Fruit fly (Drosophila melanogaster): Measurements from ENCODE around the gene dnk.

The dnk gene

dm6 chr3R:19023862-19024261, 43.1 kb downstream of the dnk start, which contains the start of the genes CG6005 and CG14286 (continued):
- TF ChIP-seq B-H2 (GFP tag; optimal IDR thresholded peaks at IDR 0.05) (peak; percentile 59), lov (optimal IDR thresholded peaks at IDR 0.05) (no peak), lov (GFP tag; IDR thresholded peaks at IDR 0.05) (0 out of 3 replicates have a peak, but pooled peaks have one; percentile 26), trh (GFP tag; optimal IDR thresholded peaks at IDR 0.05) (no peak), Opbp (GFP tag; IDR thresholded peaks at IDR 0.05; ENCODE audit: partially characterized antibody) (peak; percentile 74; the same call in 2 of the 3 replicates), Sox100B (GFP tag; optimal IDR thresholded peaks at IDR 0.05) (no peak), D (optimal IDR thresholded peaks at IDR 0.05) (no peak), D (GFP tag; optimal IDR thresholded peaks at IDR 0.05) (no peak), Hmr (GFP tag; optimal IDR thresholded peaks at IDR 0.05) (peak; percentile 44), CG1792 (GFP tag; optimal IDR thresholded peaks at IDR 0.05) (no peak), Hr51 (GFP tag; optimal IDR thresholded peaks at IDR 0.05) (peak; percentile 19 to 72), ash1 (GFP tag; optimal IDR thresholded peaks at IDR 0.05) (no peak), CG2712 (tag; optimal IDR thresholded peaks at IDR 0.05) (peak; percentile 22), CG13123 (GFP tag; optimal IDR thresholded peaks at IDR 0.05) (peak; percentile 49), fd102C (GFP tag; optimal IDR thresholded peaks at IDR 0.05) (no peak), Abd-B (GFP tag; optimal IDR thresholded peaks at IDR 0.05) (no peak), CG12155 (GFP tag; optimal IDR thresholded peaks at IDR 0.05) (peak; percentile 74), CG1024 (GFP tag; IDR thresholded peaks at IDR 0.05) (peak; percentile 28; the same call in 1 of the 2 replicates), CG16863 (GFP tag; optimal IDR thresholded peaks at IDR 0.05) (peak; percentile 31), CG10147 (GFP tag; optimal IDR thresholded peaks at IDR 0.05) (no peak), tio (GFP tag; optimal IDR thresholded peaks at IDR 0.05) (no peak), B-H1 (GFP tag; IDR thresholded peaks at IDR 0.05) (peak; percentile 36; the same call in 1 of the 3 replicates), grau (tag; optimal IDR thresholded peaks at IDR 0.05) (peak; percentile 52), NK7.1 (GFP tag; optimal IDR thresholded peaks at IDR 0.05) (no peak), CG2120 (GFP tag; optimal IDR thresholded peaks at IDR 0.05) (peak; percentile 88), emc (GFP tag; optimal IDR thresholded peaks at IDR 0.05) (no peak), CG5953 (GFP tag; IDR thresholded peaks at IDR 0.05) (no peak), Ada2b (GFP tag; IDR thresholded peaks at IDR 0.05) (0 out of 2 replicates have a peak, but pooled peaks have one; percentile 13), C15 (GFP tag; IDR thresholded peaks at IDR 0.05) (no peak), sens (GFP tag) (peak; percentile 68), CG7372 (GFP tag; IDR thresholded peaks at IDR 0.05) (peak; percentile 48; the same call in 1 of the 2 replicates), GATAe (GFP tag; conservative IDR thresholded peaks at IDR 0.05) (no peak), peb (GFP tag; IDR thresholded peaks at IDR 0.05) (peak; percentile 39; the same call in 1 of the 2 replicates), da (GFP tag; optimal IDR thresholded peaks at IDR 0.05) (peak; percentile 32), CG12104 (GFP tag; optimal IDR thresholded peaks at IDR 0.05) (no peak), pnt (GFP tag; optimal IDR thresholded peaks at IDR 0.05) (no peak)

dm6 chr3R:19024761-19025160, 44.0 kb downstream of the dnk start, which contains the start of gene CG14285:
Gene CG14285, plus strand, starts transcription at chr3R:19025099.
- TF ChIP-seq row (GFP tag; IDR thresholded peaks at IDR 0.05) = peak; percentile 49; the same call in 2 of the 3 replicates
- TF ChIP-seq insv (GFP tag; optimal IDR thresholded peaks at IDR 0.05) = no peak
- TF ChIP-seq CG8388 (GFP tag; optimal IDR thresholded peaks at IDR 0.05) = peak; percentile 92
- TF ChIP-seq twi (tag; optimal IDR thresholded peaks at IDR 0.05) = no peak

- TF ChIP-seq stwl (tag; optimal IDR thresholded peaks at IDR 0.05) = peak; percentile 31
- peak; percentile 56 for TF ChIP-seq E2f2 (GFP tag; IDR thresholded peaks at IDR 0.05)
- TF ChIP-seq CG13287 (GFP tag; IDR thresholded peaks at IDR 0.05; ENCODE audit: partially characterized antibody) = peak; percentile 23; the same call in 1 of the 2 replicates
- TF ChIP-seq CG10274 (GFP tag; optimal IDR thresholded peaks at IDR 0.05) = no peak
- 0 out of 4 replicates have a peak, but pooled peaks have one; percentile 16 for TF ChIP-seq Dll (GFP tag; IDR thresholded peaks at IDR 0.05; ENCODE audit: partially characterized antibody)
- TF ChIP-seq pzg (GFP tag; optimal IDR thresholded peaks at IDR 0.05) = peak; percentile 61
- peak; percentile 41 for TF ChIP-seq YL-1 (GFP tag; optimal IDR thresholded peaks at IDR 0.05)
- TF ChIP-seq Hr3 (GFP tag; optimal IDR thresholded peaks at IDR 0.05) = no peak
- TF ChIP-seq CG2712 (tag; optimal IDR thresholded peaks at IDR 0.05) = peak; percentile 4
- TF ChIP-seq br (optimal IDR thresholded peaks at IDR 0.05) = no peak
- TF ChIP-seq CG9817 (tag; optimal IDR thresholded peaks at IDR 0.05) = no peak
- TF ChIP-seq CoRest (tag; optimal IDR thresholded peaks at IDR 0.05) = no peak
These were observed 46.4 kb downstream of the dnk start, which contains the start of gene NP15.6 for dm6 chr3R:19027165-19027564. Gene NP15.6, plus strand, starts transcription at chr3R:19027368.

Data from whole organism, embryonic.